Worm (Caenorhabditis elegans): ENCODE measurements around the gene nhr-68.

The nhr-68 gene

ce11 chrV:11580826-11581225 is 7.6 kb downstream of the nhr-68 start, which contains the start of gene srx-90:
Gene srx-90, plus strand, starts transcription at chrV:11581126.
- no peak for TF ChIP-seq ham-2 (GFP tag; optimal IDR thresholded peaks at IDR 0.05)
- TF ChIP-seq flh-1 (GFP tag; optimal IDR thresholded peaks at IDR 0.05) = no peak
- no peak for TF ChIP-seq elt-1 (tag; optimal IDR thresholded peaks at IDR 0.05; ENCODE audit: borderline replicate concordance, insufficient read depth)
- TF ChIP-seq ceh-83 (GFP tag; optimal IDR thresholded peaks at IDR 0.05) = no peak
- TF ChIP-seq lin-32 (GFP tag; optimal IDR thresholded peaks at IDR 0.05) = no peak
- TF ChIP-seq elt-3 (tag; optimal IDR thresholded peaks at IDR 0.05) = no peak
- TF ChIP-seq lin-13 (tag; optimal IDR thresholded peaks at IDR 0.05) = no peak
- TF ChIP-seq unc-39 (tag; optimal IDR thresholded peaks at IDR 0.05) = no peak
- TF ChIP-seq M03D4.4 (tag; optimal IDR thresholded peaks at IDR 0.05) = no peak
- no peak for TF ChIP-seq nhr-12 (tag; optimal IDR thresholded peaks at IDR 0.05)
- no peak for TF ChIP-seq hlh-1 (tag; optimal IDR thresholded peaks at IDR 0.05)
- no peak for TF ChIP-seq nhr-237 (tag; optimal IDR thresholded peaks at IDR 0.05)
- no peak for TF ChIP-seq sptf-1 (tag; optimal IDR thresholded peaks at IDR 0.05)
- no peak for TF ChIP-seq unc-62 (GFP tag; optimal IDR thresholded peaks at IDR 0.05)
- no peak for TF ChIP-seq mep-1 (tag; optimal IDR thresholded peaks at IDR 0.05)

ce11 chrV:11583212-11583611 is 10.0 kb downstream of the nhr-68 start, which contains the start of gene srx-88:
Gene srx-88, plus strand, starts transcription at chrV:11583512.
- no peak for TF ChIP-seq bed-3 (GFP tag; optimal IDR thresholded peaks at IDR 0.05)

- TF ChIP-seq unc-62 (GFP tag; optimal IDR thresholded peaks at IDR 0.05) (no peak), sem-2 (GFP tag; optimal IDR thresholded peaks at IDR 0.05) (no peak), lin-32 (GFP tag; optimal IDR thresholded peaks at IDR 0.05) (no peak), elt-1 (tag; optimal IDR thresholded peaks at IDR 0.05; ENCODE audit: borderline replicate concordance, insufficient read depth) (no peak), nhr-28 (tag; optimal IDR thresholded peaks at IDR 0.05) (no peak), ceh-43 (GFP tag; optimal IDR thresholded peaks at IDR 0.05) (no peak), blmp-1 (tag; optimal IDR thresholded peaks at IDR 0.05) (no peak), M03D4.4 (tag; optimal IDR thresholded peaks at IDR 0.05) (no peak)
Measured at ce11 chrV:11585122-11585521, 11.9 kb downstream of the nhr-68 start.

ce11 chrV:11589433-11589832 is 16.2 kb downstream of the nhr-68 start, which contains the start of gene srx-82:
Gene srx-82, plus strand, starts transcription at chrV:11589733.
- no peak for TF ChIP-seq flh-1 (GFP tag; optimal IDR thresholded peaks at IDR 0.05)

ce11 chrV:11593427-11593826 is 20.2 kb downstream of the nhr-68 start, which contains the start of gene srx-80:
Gene srx-80, plus strand, starts transcription at chrV:11593727.
- TF ChIP-seq nhr-76 (tag; optimal IDR thresholded peaks at IDR 0.05) (no peak), sem-2 (GFP tag; optimal IDR thresholded peaks at IDR 0.05) (no peak), ceh-39 (tag; optimal IDR thresholded peaks at IDR 0.05) (no peak), elt-1 (tag; optimal IDR thresholded peaks at IDR 0.05; ENCODE audit: borderline replicate concordance, insufficient read depth) (no peak), sptf-1 (tag; optimal IDR thresholded peaks at IDR 0.05) (no peak), mls-2 (tag; optimal IDR thresholded peaks at IDR 0.05) (no peak), ham-2 (GFP tag; optimal IDR thresholded peaks at IDR 0.05) (no peak), ceh-43 (GFP tag; optimal IDR thresholded peaks at IDR 0.05) (no peak), lin-13 (tag; optimal IDR thresholded peaks at IDR 0.05) (no peak), nhr-12 (tag; optimal IDR thresholded peaks at IDR 0.05) (no peak), nhr-2 (tag; optimal IDR thresholded peaks at IDR 0.05) (no peak), unc-62 (GFP tag; optimal IDR thresholded peaks at IDR 0.05) (no peak)

- TF ChIP-seq zip-8 (tag; optimal IDR thresholded peaks at IDR 0.05) (no peak), lin-32 (GFP tag; optimal IDR thresholded peaks at IDR 0.05) (no peak), ceh-83 (GFP tag; optimal IDR thresholded peaks at IDR 0.05) (no peak), unc-39 (tag; optimal IDR thresholded peaks at IDR 0.05) (no peak), ceh-43 (GFP tag; optimal IDR thresholded peaks at IDR 0.05) (no peak), pha-4 (tag; optimal IDR thresholded peaks at IDR 0.05) (no peak), mep-1 (tag; optimal IDR thresholded peaks at IDR 0.05) (no peak), tbx-8 (GFP tag; optimal IDR thresholded peaks at IDR 0.05) (no peak), ham-2 (GFP tag; optimal IDR thresholded peaks at IDR 0.05) (no peak), nhr-76 (tag; optimal IDR thresholded peaks at IDR 0.05) (no peak), snpc-4 (tag; optimal IDR thresholded peaks at IDR 0.05) (no peak), cnd-1 (tag; optimal IDR thresholded peaks at IDR 0.05) (no peak), elt-1 (tag; optimal IDR thresholded peaks at IDR 0.05; ENCODE audit: borderline replicate concordance, insufficient read depth) (no peak), ceh-39 (tag; optimal IDR thresholded peaks at IDR 0.05) (no peak), bed-3 (GFP tag; optimal IDR thresholded peaks at IDR 0.05) (no peak), nhr-2 (tag; optimal IDR thresholded peaks at IDR 0.05) (no peak), lin-13 (tag; optimal IDR thresholded peaks at IDR 0.05) (no peak)
Measured at ce11 chrV:11593888-11594287, 20.6 kb downstream of the nhr-68 start.

Measured in whole organism, mixed stage, embryonic.